Fruit fly (Drosophila melanogaster): ENCODE measurements around the gene Rox8.

The Rox8 gene

dm6 chr3R:24047998-24048511, at the start of gene Rox8 (continued):
- TF ChIP-seq CG7928 (GFP tag; optimal IDR thresholded peaks at IDR 0.05), result peak; percentile 89
- peak; percentile 19 for TF ChIP-seq Blimp-1 (GFP tag; optimal IDR thresholded peaks at IDR 0.05)
- TF ChIP-seq CG4424 (GFP tag; optimal IDR thresholded peaks at IDR 0.05), result peak; percentile 29
- TF ChIP-seq dysf (GFP tag; IDR thresholded peaks at IDR 0.05), result no peak
- peak; percentile 24 for TF ChIP-seq zfh2 (GFP tag; optimal IDR thresholded peaks at IDR 0.05)
- no peak for TF ChIP-seq twi (tag; optimal IDR thresholded peaks at IDR 0.05)
- peak; percentile 15 for TF ChIP-seq CG9609 (GFP tag; optimal IDR thresholded peaks at IDR 0.05)
- TF ChIP-seq TFAM (GFP tag; optimal IDR thresholded peaks at IDR 0.05), result no peak
- TF ChIP-seq gt (GFP tag; IDR thresholded peaks at IDR 0.05), result no peak
- TF ChIP-seq Oli (tag; optimal IDR thresholded peaks at IDR 0.05), result no peak
- no peak for TF ChIP-seq CG7963 (GFP tag; IDR thresholded peaks at IDR 0.05; ENCODE audit: partially characterized antibody)
- TF ChIP-seq Hand (GFP tag; optimal IDR thresholded peaks at IDR 0.05), result no peak
- peak; percentile 45 for TF ChIP-seq CG10147 (GFP tag; optimal IDR thresholded peaks at IDR 0.05)
- TF ChIP-seq chif (GFP tag; optimal IDR thresholded peaks at IDR 0.05), result peak in 1 of 2 experiments; percentile 26
- TF ChIP-seq CG10565 (GFP tag; optimal IDR thresholded peaks at IDR 0.05), result no peak
- no peak for TF ChIP-seq dan (GFP tag; IDR thresholded peaks at IDR 0.05)
- peak; percentile 44; the same call in 1 of the 3 replicates for TF ChIP-seq CG14860 (GFP tag; IDR thresholded peaks at IDR 0.05; ENCODE audit: partially characterized antibody)
- peak; percentile 51 for TF ChIP-seq gfzf (GFP tag; optimal IDR thresholded peaks at IDR 0.05)
- no peak for TF ChIP-seq crc (GFP tag; optimal IDR thresholded peaks at IDR 0.05)
- TF ChIP-seq CrebB (tag; optimal IDR thresholded peaks at IDR 0.05), result no peak
- no peak for TF ChIP-seq HLHmδ (GFP tag; optimal IDR thresholded peaks at IDR 0.05)
- no peak for TF ChIP-seq disco-r (GFP tag; optimal IDR thresholded peaks at IDR 0.05)
- TF ChIP-seq grn (GFP tag; optimal IDR thresholded peaks at IDR 0.05), result no peak
- no peak for TF ChIP-seq cas (GFP tag; IDR thresholded peaks at IDR 0.05)
- TF ChIP-seq B-H1 (GFP tag; IDR thresholded peaks at IDR 0.05), result no peak
- no peak for TF ChIP-seq cad (GFP tag; optimal IDR thresholded peaks at IDR 0.05)
- 0 out of 3 replicates have a peak, but pooled peaks have one; percentile 41 for TF ChIP-seq Doc3 (GFP tag; IDR thresholded peaks at IDR 0.05; ENCODE audit: partially characterized antibody)
- no peak for TF ChIP-seq CG7987 (GFP tag; optimal IDR thresholded peaks at IDR 0.05)
- TF ChIP-seq ems (GFP tag; optimal IDR thresholded peaks at IDR 0.05), result peak; percentile 6
- TF ChIP-seq odd (GFP tag; optimal IDR thresholded peaks at IDR 0.05), result peak; percentile 31
- peak; percentile 46 for TF ChIP-seq CG9437 (GFP tag; optimal IDR thresholded peaks at IDR 0.05)
- no peak for TF ChIP-seq CG10366 (GFP tag; IDR thresholded peaks at IDR 0.05)
- TF ChIP-seq fru (optimal IDR thresholded peaks at IDR 0.05), result no peak
- peak in 1 of 2 experiments; percentile 1 for TF ChIP-seq insv (GFP tag; optimal IDR thresholded peaks at IDR 0.05)
- peak; percentile 44 for TF ChIP-seq CoRest (tag; optimal IDR thresholded peaks at IDR 0.05)
- no peak for TF ChIP-seq Sox102F (GFP tag; optimal IDR thresholded peaks at IDR 0.05)
- no peak for TF ChIP-seq CG11247 (GFP tag; IDR thresholded peaks at IDR 0.05)
- TF ChIP-seq sc (optimal IDR thresholded peaks at IDR 0.05), result no peak
- TF ChIP-seq sc (GFP tag; optimal IDR thresholded peaks at IDR 0.05), result no peak
- TF ChIP-seq p53 (GFP tag; optimal IDR thresholded peaks at IDR 0.05), result no peak
- no peak for TF ChIP-seq CG4820 (GFP tag; optimal IDR thresholded peaks at IDR 0.05)
- TF ChIP-seq mam (GFP tag; optimal IDR thresholded peaks at IDR 0.05), result peak; percentile 46
- TF ChIP-seq gem (tag; optimal IDR thresholded peaks at IDR 0.05), result peak; percentile 60
- TF ChIP-seq crp (GFP tag; optimal IDR thresholded peaks at IDR 0.05), result peak in 1 of 2 experiments; percentile 54
- peak; percentile 47 for TF ChIP-seq vvl (GFP tag; IDR thresholded peaks at IDR 0.05)
- TF ChIP-seq Ssrp (tag; optimal IDR thresholded peaks at IDR 0.05), result no peak
- TF ChIP-seq Fer1 (GFP tag; optimal IDR thresholded peaks at IDR 0.05), result peak; percentile 61
- TF ChIP-seq CG6175 (GFP tag; IDR thresholded peaks at IDR 0.05), result no peak
- TF ChIP-seq jigr1 (GFP tag; IDR thresholded peaks at IDR 0.05), result no peak
- peak; percentile 61 for TF ChIP-seq CG9797 (GFP tag; optimal IDR thresholded peaks at IDR 0.05)
- TF ChIP-seq CG4404 (GFP tag; IDR thresholded peaks at IDR 0.05), result no peak

Data from whole organism, embryonic.